Fruit fly (Drosophila melanogaster): Measurements from ENCODE around the gene CG2975.

CG2975 gene

DNA sequence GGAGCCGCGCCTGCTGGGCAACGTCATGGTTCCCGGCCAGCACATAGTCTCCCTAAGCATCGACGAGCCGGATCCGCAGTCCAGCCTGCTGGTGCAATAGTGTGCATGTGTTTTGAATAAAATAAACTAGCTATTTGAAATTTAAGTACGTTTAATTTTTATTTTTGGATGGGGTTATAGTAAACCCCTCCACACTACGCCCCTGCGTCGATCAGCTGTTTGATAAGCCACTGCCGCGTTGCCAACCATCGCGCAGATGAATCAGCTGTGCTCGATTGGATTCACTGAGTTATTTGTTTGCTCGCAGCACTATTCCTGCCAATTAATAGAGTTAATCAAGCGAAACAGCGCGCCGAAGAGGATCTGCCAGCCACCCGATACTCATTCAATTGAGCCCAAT is 38.9 kb downstream of the CG2975 start, which contains the start of gene RabGGTb (continued):
- TF ChIP-seq CG1529 (GFP tag; optimal IDR thresholded peaks at IDR 0.05) (peak; percentile 20), caup (GFP tag; optimal IDR thresholded peaks at IDR 0.05; ENCODE audit: severe bottlenecking) (peak; percentile 25), kah (GFP tag; optimal IDR thresholded peaks at IDR 0.05) (peak; percentile 20), CG15479 (GFP tag; optimal IDR thresholded peaks at IDR 0.05) (no peak), ssp (GFP tag; IDR thresholded peaks at IDR 0.05) (peak; percentile 42), shn (GFP tag; optimal IDR thresholded peaks at IDR 0.05) (peak; percentile 59), pnt (GFP tag; optimal IDR thresholded peaks at IDR 0.05) (peak; percentile 17), run (tag; optimal IDR thresholded peaks at IDR 0.05) (no peak), dati (GFP tag; IDR thresholded peaks at IDR 0.05) (0 out of 2 replicates have a peak, but pooled peaks have one; percentile 58), CG4707 (GFP tag; optimal IDR thresholded peaks at IDR 0.05) (no peak), CG17568 (GFP tag; optimal IDR thresholded peaks at IDR 0.05) (no peak), Med (GFP tag) (peak; percentile 95), wor (GFP tag; IDR thresholded peaks at IDR 0.05) (peak; percentile 42; the same call in 1 of the 2 replicates), pzg (GFP tag; optimal IDR thresholded peaks at IDR 0.05) (peak; percentile 63), CG4360 (GFP tag; IDR thresholded peaks at IDR 0.05) (peak; percentile 15; the same call in 1 of the 2 replicates), sqz (GFP tag; optimal IDR thresholded peaks at IDR 0.05) (no peak), CG11504 (tag; optimal IDR thresholded peaks at IDR 0.05) (peak; percentile 47)

DNA sequence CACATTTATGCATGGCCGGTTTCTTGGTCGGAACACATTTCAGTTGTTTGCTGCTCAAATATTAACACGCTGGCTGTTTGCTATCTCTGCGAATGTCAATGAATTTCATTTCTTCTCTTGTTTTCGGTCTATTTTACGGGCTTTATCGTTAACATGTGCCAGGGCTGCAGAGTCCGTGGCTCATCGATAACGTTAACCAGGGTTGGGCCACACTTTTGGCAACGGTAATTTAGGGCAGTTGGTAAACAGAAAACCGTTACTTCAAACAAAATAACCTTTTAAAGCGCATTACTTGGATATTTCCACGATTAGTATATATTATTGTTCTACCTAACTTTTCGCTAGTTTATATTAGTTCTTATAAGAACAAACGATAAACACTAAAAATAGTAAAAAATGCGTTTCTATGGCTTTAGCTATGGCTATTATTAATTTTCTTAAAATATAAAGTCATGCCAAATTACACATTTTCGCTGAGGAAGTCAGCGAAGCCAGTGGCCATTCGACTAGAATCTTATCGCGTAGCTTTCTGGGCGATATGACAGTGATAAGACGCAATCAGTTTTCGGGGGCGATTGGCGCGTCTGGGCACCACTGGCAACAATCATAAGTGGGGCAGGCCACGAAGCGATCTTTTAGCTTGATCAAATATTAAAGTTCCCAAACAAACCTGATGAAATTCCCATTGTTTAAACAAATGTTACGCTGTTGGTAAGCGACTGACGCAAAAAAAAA is 43.2 kb downstream of the CG2975 start:
- TF ChIP-seq NK7.1 (GFP tag; optimal IDR thresholded peaks at IDR 0.05), result no peak
- TF ChIP-seq yki (optimal IDR thresholded peaks at IDR 0.05), result no peak
- peak; percentile 61 for TF ChIP-seq CG2678 (tag; optimal IDR thresholded peaks at IDR 0.05)
- TF ChIP-seq CG2199 (GFP tag; IDR thresholded peaks at IDR 0.05), result 0 out of 3 replicates have a peak, but pooled peaks have one; percentile 69
- TF ChIP-seq CG13775 (GFP tag; optimal IDR thresholded peaks at IDR 0.05), result peak; percentile 48
- TF ChIP-seq caup (GFP tag; optimal IDR thresholded peaks at IDR 0.05; ENCODE audit: severe bottlenecking), result peak; percentile 26
- TF ChIP-seq Ets97D (GFP tag; optimal IDR thresholded peaks at IDR 0.05), result peak; percentile 42
- TF ChIP-seq dpn (GFP tag; optimal IDR thresholded peaks at IDR 0.05), result peak in 1 of 2 experiments; percentile 14
- TF ChIP-seq Hr78 (GFP tag; optimal IDR thresholded peaks at IDR 0.05), result peak in 1 of 2 experiments; percentile 7
- peak; percentile 48 for TF ChIP-seq H2.0 (GFP tag; IDR thresholded peaks at IDR 0.05)
- peak; percentile 25 for TF ChIP-seq Fer3 (tag; optimal IDR thresholded peaks at IDR 0.05)
- no peak; the same call in 2 of the 3 replicates for TF ChIP-seq Opbp (GFP tag; IDR thresholded peaks at IDR 0.05; ENCODE audit: partially characterized antibody)
- TF ChIP-seq otp (GFP tag; IDR thresholded peaks at IDR 0.05), result peak; percentile 60; the same call in 1 of the 3 replicates
- TF ChIP-seq CG10321 (GFP tag; IDR thresholded peaks at IDR 0.05), result no peak; the same call in 1 of the 2 replicates
- no peak for TF ChIP-seq eyg (GFP tag; optimal IDR thresholded peaks at IDR 0.05)
- no peak for TF ChIP-seq Nf-YB (GFP tag; optimal IDR thresholded peaks at IDR 0.05)
- no peak for TF ChIP-seq repo (GFP tag; optimal IDR thresholded peaks at IDR 0.05)
- TF ChIP-seq CG11696 (GFP tag; IDR thresholded peaks at IDR 0.05), result peak; percentile 27; the same call in 1 of the 2 replicates
- no peak for TF ChIP-seq croc (GFP tag; conservative IDR thresholded peaks at IDR 0.05)
- TF ChIP-seq emc (GFP tag; optimal IDR thresholded peaks at IDR 0.05), result peak; percentile 26
- TF ChIP-seq CG12071 (GFP tag; optimal IDR thresholded peaks at IDR 0.05), result peak; percentile 80
- TF ChIP-seq Med (GFP tag), result peak; percentile 86
- peak; percentile 70 for TF ChIP-seq CoRest (tag; optimal IDR thresholded peaks at IDR 0.05)
- peak; percentile 35 for TF ChIP-seq bab2 (GFP tag; optimal IDR thresholded peaks at IDR 0.05)
- no peak for TF ChIP-seq wdn (GFP tag; IDR thresholded peaks at IDR 0.05)
- TF ChIP-seq YL-1 (GFP tag; optimal IDR thresholded peaks at IDR 0.05), result no peak
- peak; percentile 47 for TF ChIP-seq CG4617 (GFP tag; optimal IDR thresholded peaks at IDR 0.05; ENCODE audit: borderline replicate concordance)
- peak; percentile 29 for TF ChIP-seq tup (GFP tag; optimal IDR thresholded peaks at IDR 0.05)
- TF ChIP-seq CG5245 (GFP tag; optimal IDR thresholded peaks at IDR 0.05), result peak; percentile 14
- peak; percentile 76 for TF ChIP-seq Fer1 (GFP tag; optimal IDR thresholded peaks at IDR 0.05)
- TF ChIP-seq CG3838 (GFP tag; optimal IDR thresholded peaks at IDR 0.05), result no peak
- TF ChIP-seq Eip74EF (GFP tag; optimal IDR thresholded peaks at IDR 0.05), result no peak
- peak; percentile 47 for TF ChIP-seq CG34376 (GFP tag; optimal IDR thresholded peaks at IDR 0.05)

All from whole organism, embryonic.